Worm (Caenorhabditis elegans) whole organism, L1 larva: ENCODE data around the gene coh-3.

Source experiments
- aly-2 ChIP-seq: fragments of 150-350 bp; optimal IDR thresholded peaks from 2 replicates; lab custom pipeline; 2014; ENCODE audit warnings: missing biosample characterization, missing genetic modification characterization
- ceh-63 ChIP-seq: fragments of 200-800 bp; sonication (Bioruptor generic); optimal IDR thresholded peaks from 2 replicates; lab custom pipeline; 2018; ENCODE audit warnings: mild to moderate bottlenecking, missing genetic modification characterization, missing compliant biosample characterization
- fkh-10 ChIP-seq: sonication (generic microtip); optimal IDR thresholded peaks from 2 replicates; lab custom pipeline; 2017; ENCODE audit warnings: missing biosample characterization, missing genetic modification reagents, missing genetic modification characterization
- fos-1 ChIP-seq: fragments of 150-350 bp; optimal IDR thresholded peaks from 2 replicates; lab custom pipeline; 2014; ENCODE audit warnings: missing biosample characterization, missing genetic modification characterization
- hpl-2 ChIP-seq: fragments of 150-350 bp; optimal IDR thresholded peaks from 2 replicates; lab custom pipeline; 2014; ENCODE audit warnings: missing biosample characterization, missing genetic modification reagents, missing genetic modification characterization
- lin-39 ChIP-seq: fragments of 150-350 bp; optimal IDR thresholded peaks from 2 replicates; lab custom pipeline; 2014; ENCODE audit warnings: missing biosample characterization, missing genetic modification reagents, missing genetic modification characterization
- lsy-2 ChIP-seq, 2 experiments: fragments of 150-350 bp; optimal IDR thresholded peaks; 2 replicates each; lab custom pipeline; 2014; ENCODE audit warnings: missing biosample characterization in 2 of 2, missing genetic modification characterization in 2 of 2
- snpc-4 ChIP-seq: fragments of 150-350 bp; optimal IDR thresholded peaks from 2 replicates; lab custom pipeline; 2014; ENCODE audit warnings: missing biosample characterization, missing genetic modification characterization
- unc-86 ChIP-seq: sonication (generic microtip); optimal IDR thresholded peaks from 2 replicates; lab custom pipeline; 2016; ENCODE audit warnings: missing genetic modification characterization, missing compliant biosample characterization
- ztf-11 ChIP-seq, 2 experiments: sonication (generic microtip); optimal IDR thresholded peaks; 2 replicates each; lab custom pipeline; 2016 to 2017; ENCODE audit warnings: missing genetic modification characterization in 2 of 2, missing biosample characterization in 1 of 2, missing compliant biosample characterization in 1 of 2

DNA sequence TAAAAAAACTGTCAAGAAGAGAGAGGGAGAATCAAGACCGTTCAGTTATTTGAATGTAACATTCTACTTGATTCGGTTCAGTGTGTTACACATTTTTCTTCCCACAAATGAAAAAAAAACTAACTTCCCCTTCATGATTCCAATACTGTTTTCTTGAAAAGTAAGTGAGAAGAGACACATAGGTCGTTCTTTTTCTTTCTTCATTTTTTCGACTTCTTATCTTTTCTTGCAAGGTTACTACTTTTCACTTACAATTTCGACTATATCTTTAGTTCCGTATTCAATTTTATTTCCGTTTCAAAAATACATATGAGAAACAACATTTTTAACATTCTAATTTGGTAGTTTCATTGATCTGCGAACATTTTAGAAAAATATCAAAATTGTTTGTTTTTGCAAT, 18.0 kb upstream of the coh-3 start:
- TF ChIP-seq lin-39 (no peak), fos-1 (tag; lab: Kevin White, UChicago) (no peak), ztf-11 (tag; optimal IDR thresholded peaks at IDR 0.05; lab: Kevin White, UChicago) (no peak), aly-2 (tag; lab: Kevin White, UChicago) (no peak), ceh-63 (no peak), unc-86 (tag; lab: Kevin White, UChicago) (no peak), snpc-4 (tag; lab: Kevin White, UChicago) (no peak), fkh-10 (no peak), hpl-2 (GFP tag; lab: Kevin White, UChicago) (no peak), lsy-2 (tag; optimal IDR thresholded peaks at IDR 0.05; lab: Kevin White, UChicago) (no peak)
